Comparison of ENCODE assay signal across 3 fruit fly cellular contexts in genomic region chr3L:16824725-16825124, dm6.
TF ChIP-seq lines count a peak whose summit lies in the region.

No protein-coding gene starts in this region.

- TF ChIP-seq CTCF in whole organism, embryonic (GFP tag; optimal IDR thresholded peaks at IDR 0.05; lab: Kevin White, UChicago) = no peak

TF ChIP-seq in whole organism, embryonic, 481 proteins besides CTCF, POLR2A, EP300 and RAD21:
- TF ChIP-seq cg (GFP tag; optimal IDR thresholded peaks at IDR 0.05; lab: Kevin White, UChicago) (peak; percentile 41), CG9817 (tag; optimal IDR thresholded peaks at IDR 0.05; lab: Kevin White, UChicago) (no peak), otp (GFP tag; IDR thresholded peaks at IDR 0.05; lab: Robert Waterston, UW) (0 out of 3 replicates have a peak, but pooled peaks have one; percentile 44), crp (GFP tag; optimal IDR thresholded peaks at IDR 0.05; lab: Kevin White, UChicago) (peak in 1 of 2 experiments; percentile 27), CG17912 (GFP tag; optimal IDR thresholded peaks at IDR 0.05; lab: Kevin White, UChicago) (no peak), ftz-f1 (GFP tag; optimal IDR thresholded peaks at IDR 0.05; lab: Kevin White, UChicago) (peak; percentile 21), CG7987 (GFP tag; optimal IDR thresholded peaks at IDR 0.05; lab: Kevin White, UChicago) (peak; percentile 90), CG6175 (GFP tag; IDR thresholded peaks at IDR 0.05; lab: Robert Waterston, UW) (peak; percentile 52; the same call in 1 of the 3 replicates), CG12769 (tag; optimal IDR thresholded peaks at IDR 0.05; lab: Kevin White, UChicago) (peak; percentile 69), Aef1 (GFP tag; IDR thresholded peaks at IDR 0.05; lab: Robert Waterston, UW) (peak; percentile 50), sr (GFP tag; IDR thresholded peaks at IDR 0.05; lab: Robert Waterston, UW) (peak; percentile 50; the same call in 1 of the 3 replicates), CG11085 (GFP tag; IDR thresholded peaks at IDR 0.05; lab: Robert Waterston, UW) (no peak), chinmo (GFP tag; IDR thresholded peaks at IDR 0.05; lab: Robert Waterston, UW; ENCODE audit: partially characterized antibody) (peak; percentile 85; the same call in 1 of the 4 replicates), bowl (GFP tag; IDR thresholded peaks at IDR 0.05; lab: Robert Waterston, UW) (peak; percentile 20; the same call in 1 of the 2 replicates), CG4617 (GFP tag; optimal IDR thresholded peaks at IDR 0.05; lab: Kevin White, UChicago; ENCODE audit: borderline replicate concordance) (no peak), CG4360 (GFP tag; IDR thresholded peaks at IDR 0.05; lab: Robert Waterston, UW) (peak; percentile 80), Ptx1 (GFP tag; IDR thresholded peaks at IDR 0.05; lab: Robert Waterston, UW) (no peak), crol (GFP tag; IDR thresholded peaks at IDR 0.05; lab: Robert Waterston, UW) (peak; percentile 88), pan (optimal IDR thresholded peaks at IDR 0.05; lab: Kevin White, UChicago) (no peak), pan (GFP tag; optimal IDR thresholded peaks at IDR 0.05 in 1 of 2, IDR thresholded peaks at IDR 0.05 in 1 of 2) (peak in 1 of 2 experiments; percentile 16), pros (GFP tag; optimal IDR thresholded peaks at IDR 0.05; lab: Kevin White, UChicago) (peak; percentile 2), sd (tag; optimal IDR thresholded peaks at IDR 0.05; lab: Kevin White, UChicago) (no peak), CG7357 (GFP tag; IDR thresholded peaks at IDR 0.05; lab: Robert Waterston, UW) (0 out of 3 replicates have a peak, but pooled peaks have one; percentile 10), ase (GFP tag; IDR thresholded peaks at IDR 0.05; lab: Robert Waterston, UW) (peak; percentile 7; the same call in 1 of the 3 replicates)

TF ChIP-seq in whole organism, prepupa, 60 proteins besides CTCF, POLR2A, EP300 and RAD21:
- peak; percentile 40 for TF ChIP-seq fkh (GFP tag; optimal IDR thresholded peaks at IDR 0.05; lab: Kevin White, UChicago)
- TF ChIP-seq ss (GFP tag; optimal IDR thresholded peaks at IDR 0.05; lab: Kevin White, UChicago) = no peak
- 0 out of 3 replicates have a peak, but pooled peaks have one; percentile 9 for TF ChIP-seq CG6163 (GFP tag; IDR thresholded peaks at IDR 0.05; lab: Robert Waterston, UW)

TF ChIP-seq in whole organism, pupa, 21 proteins besides CTCF, POLR2A, EP300 and RAD21:
- TF ChIP-seq CG4496 (GFP tag; IDR thresholded peaks at IDR 0.05; lab: Robert Waterston, UW) (0 out of 3 replicates have a peak, but pooled peaks have one; percentile 14), CG32121 (GFP tag; IDR thresholded peaks at IDR 0.05; lab: Robert Waterston, UW) (no peak)
